Fruit fly (Drosophila melanogaster): ENCODE results near the gene Kpc1.

dm6 chr3R:15198052-15198793 lies 2.2 kb upstream of the Kpc1 start:
- TF ChIP-seq Abd-B (GFP tag; optimal IDR thresholded peaks at IDR 0.05), result no peak
- no peak for TF ChIP-seq sage (GFP tag; optimal IDR thresholded peaks at IDR 0.05)
- no peak for TF ChIP-seq lola (GFP tag; optimal IDR thresholded peaks at IDR 0.05)

Data from whole organism, wandering third instar larva.